Worm (Caenorhabditis elegans) whole organism, L1 larva: Measurements from ENCODE around the gene tbx-7.

Source experiments
- C04F5.9 ChIP-seq: sonication (generic microtip); optimal IDR thresholded peaks from 2 replicates; lab custom pipeline; 2016; ENCODE audit warnings: missing genetic modification characterization, missing compliant biosample characterization
- C34B4.2 ChIP-seq: sonication (generic microtip); optimal IDR thresholded peaks from 2 replicates; lab custom pipeline; 2017; ENCODE audit warnings: mild to moderate bottlenecking, missing genetic modification characterization, missing compliant biosample characterization
- F16B12.6 ChIP-seq: fragments of 150-350 bp; optimal IDR thresholded peaks from 2 replicates; lab custom pipeline; 2014; ENCODE audit warnings: missing biosample characterization, missing genetic modification characterization
- Y116A8C.19 ChIP-seq: sonication (generic microtip); optimal IDR thresholded peaks from 2 replicates; lab custom pipeline; 2016; ENCODE audit warnings: missing compliant biosample characterization, missing genetic modification characterization, borderline replicate concordance
- ceh-63 ChIP-seq: fragments of 200-800 bp; sonication (Bioruptor generic); optimal IDR thresholded peaks from 2 replicates; lab custom pipeline; 2018; ENCODE audit warnings: mild to moderate bottlenecking, missing genetic modification characterization, missing compliant biosample characterization
- ceh-8 ChIP-seq: fragments of 200-800 bp; sonication (Bioruptor generic); optimal IDR thresholded peaks from 2 replicates; lab custom pipeline; 2018; ENCODE audit warnings: mild to moderate bottlenecking, missing genetic modification characterization, moderate library complexity, missing compliant biosample characterization
- ceh-82 ChIP-seq, 3 experiments: fragments of 150-350 bp in 1 of 3; sonication (generic microtip) in 2 of 3; optimal IDR thresholded peaks; 2 replicates each; lab custom pipeline; 2014 to 2017; ENCODE audit warnings: missing biosample characterization in 3 of 3, missing genetic modification characterization in 3 of 3
- dsc-1 ChIP-seq: sonication (generic microtip); optimal IDR thresholded peaks from 2 replicates; lab custom pipeline; 2016; ENCODE audit warnings: mild to moderate bottlenecking, missing genetic modification characterization, missing compliant biosample characterization
- efl-1 ChIP-seq, 4 experiments: fragments of 150-350 bp; optimal IDR thresholded peaks in 3 of 4; peaks in 1 of 4; 1 replicate in 1 of 4; 2 replicates in 3 of 4; lab custom pipeline; 2014; ENCODE audit warnings: missing biosample characterization in 2 of 4, missing genetic modification characterization in 2 of 4, missing genetic modification reagents in 2 of 4
- efl-3 ChIP-seq: fragments of 200-800 bp; sonication (Bioruptor generic); optimal IDR thresholded peaks from 2 replicates; lab custom pipeline; 2018; ENCODE audit warnings: mild to moderate bottlenecking, missing genetic modification characterization, missing compliant biosample characterization
- elt-3 ChIP-seq, 6 experiments: fragments of 150-350 bp in 1 of 6; sonication (generic microtip); optimal IDR thresholded peaks; 2 replicates each; lab custom pipeline; 2017 to 2018; ENCODE audit warnings: missing biosample characterization in 6 of 6, missing genetic modification characterization in 6 of 6, inconsistent platforms in 1 of 6
- ets-5 ChIP-seq: fragments of 200-800 bp; sonication (Bioruptor generic); IDR thresholded peaks from 2 replicates; pipeline ENCODE4 v1.3.6; 2022; ENCODE audit warnings: missing genetic modification characterization, missing compliant biosample characterization
- grh-1 ChIP-seq: fragments of 200-800 bp; sonication (Bioruptor generic); IDR thresholded peaks from 2 replicates; pipeline ENCODE4 v1.3.6; 2022; ENCODE audit warnings: missing genetic modification reagents, missing genetic modification characterization, missing compliant biosample characterization
- hlh-17 ChIP-seq: fragments of 200-800 bp; sonication (Bioruptor generic); optimal IDR thresholded peaks from 2 replicates; lab custom pipeline; 2018; ENCODE audit warnings: missing genetic modification characterization, mild to moderate bottlenecking, missing compliant biosample characterization, moderate library complexity, borderline replicate concordance
- irx-1 ChIP-seq: sonication (generic microtip); optimal IDR thresholded peaks from 2 replicates; lab custom pipeline; 2016; ENCODE audit warnings: missing genetic modification characterization, missing compliant biosample characterization
- isw-1 ChIP-seq: fragments of 200-800 bp; sonication (Bioruptor generic); IDR thresholded peaks from 2 replicates; pipeline ENCODE4 v1.3.6; 2022; ENCODE audit warnings: missing genetic modification characterization, missing compliant biosample characterization
- lin-13 ChIP-seq: fragments of 150-350 bp; optimal IDR thresholded peaks from 2 replicates; lab custom pipeline; 2014; ENCODE audit warnings: missing biosample characterization, missing genetic modification reagents, missing genetic modification characterization
- lin-14 ChIP-seq: fragments of 200-800 bp; sonication (Bioruptor generic); optimal IDR thresholded peaks from 2 replicates; lab custom pipeline; 2018; ENCODE audit warnings: mild to moderate bottlenecking, missing genetic modification characterization, moderate library complexity, missing compliant biosample characterization
- lin-39 ChIP-seq: fragments of 150-350 bp; optimal IDR thresholded peaks from 2 replicates; lab custom pipeline; 2014; ENCODE audit warnings: missing biosample characterization, missing genetic modification reagents, missing genetic modification characterization
- lir-3 ChIP-seq: sonication (generic microtip); optimal IDR thresholded peaks from 2 replicates; lab custom pipeline; 2016; ENCODE audit warnings: mild to moderate bottlenecking, missing genetic modification characterization, moderate library complexity, missing compliant biosample characterization; ENCODE audit not compliant: poor library complexity
- mdl-1 ChIP-seq, 2 experiments: fragments of 150-350 bp; optimal IDR thresholded peaks; 2 replicates each; lab custom pipeline; 2014 to 2017; ENCODE audit warnings: missing biosample characterization in 2 of 2, missing genetic modification characterization in 2 of 2, inconsistent platforms in 1 of 2
- mef-2 ChIP-seq: fragments of 150-350 bp; optimal IDR thresholded peaks from 2 replicates; lab custom pipeline; 2014; ENCODE audit warnings: missing biosample characterization, missing genetic modification characterization
- nhr-12 ChIP-seq: sonication (generic microtip); optimal IDR thresholded peaks from 2 replicates; lab custom pipeline; 2017; ENCODE audit warnings: missing biosample characterization, missing genetic modification characterization
- nhr-20 ChIP-seq: sonication (generic microtip); optimal IDR thresholded peaks from 2 replicates; lab custom pipeline; 2016; ENCODE audit warnings: mild to moderate bottlenecking, missing genetic modification characterization, missing compliant biosample characterization
- nhr-28 ChIP-seq: fragments of 150-350 bp; optimal IDR thresholded peaks from 2 replicates; lab custom pipeline; 2014; ENCODE audit warnings: missing biosample characterization, missing genetic modification characterization
- nhr-47 ChIP-seq: sonication (generic microtip); optimal IDR thresholded peaks from 2 replicates; lab custom pipeline; 2016; ENCODE audit warnings: mild to moderate bottlenecking, missing genetic modification characterization, moderate library complexity, missing compliant biosample characterization
- nhr-85 ChIP-seq: sonication (generic microtip); peaks from one replicate; lab custom pipeline; 2016; ENCODE audit warnings: missing genetic modification characterization, inconsistent platforms, missing compliant biosample characterization
- pag-3 ChIP-seq: sonication (generic microtip); optimal IDR thresholded peaks from 2 replicates; lab custom pipeline; 2017; ENCODE audit warnings: missing genetic modification characterization, mild to moderate bottlenecking, missing compliant biosample characterization, antibody characterized with exemption, borderline replicate concordance; ENCODE audit not compliant: insufficient read depth
- pqm-1 ChIP-seq: sonication (generic microtip); optimal IDR thresholded peaks from 3 replicates; lab custom pipeline; 2017; ENCODE audit warnings: missing biosample characterization, missing genetic modification characterization
- rnt-1 ChIP-seq: sonication (generic microtip); optimal IDR thresholded peaks from 2 replicates; lab custom pipeline; 2016; ENCODE audit warnings: mild to moderate bottlenecking, missing genetic modification characterization, moderate library complexity, missing compliant biosample characterization
- skn-1 ChIP-seq: fragments of 150-350 bp; optimal IDR thresholded peaks from 2 replicates; lab custom pipeline; 2014; ENCODE audit warnings: missing biosample characterization, missing genetic modification characterization
- snu-23 ChIP-seq: sonication (generic microtip); optimal IDR thresholded peaks from 2 replicates; lab custom pipeline; 2016; ENCODE audit warnings: missing genetic modification characterization, missing compliant biosample characterization
- sox-4 ChIP-seq: sonication (generic microtip); optimal IDR thresholded peaks from 2 replicates; lab custom pipeline; 2016; ENCODE audit warnings: missing genetic modification characterization, missing compliant biosample characterization
- sptf-1 ChIP-seq: fragments of 150-350 bp; optimal IDR thresholded peaks from 2 replicates; lab custom pipeline; 2014; ENCODE audit warnings: missing biosample characterization, missing genetic modification characterization
- sup-37 ChIP-seq: fragments of 200-800 bp; sonication (Bioruptor generic); optimal IDR thresholded peaks from 2 replicates; lab custom pipeline; 2018; ENCODE audit warnings: mild to moderate bottlenecking, missing genetic modification characterization, missing compliant biosample characterization
- tbx-2 ChIP-seq: sonication (generic microtip); optimal IDR thresholded peaks from 2 replicates; lab custom pipeline; 2016; ENCODE audit warnings: missing genetic modification characterization, missing compliant biosample characterization
- unc-130 ChIP-seq: fragments of 150-350 bp; optimal IDR thresholded peaks from 2 replicates; lab custom pipeline; 2017; ENCODE audit warnings: missing biosample characterization, missing genetic modification characterization, inconsistent platforms
- unc-62 ChIP-seq: fragments of 150-350 bp; optimal IDR thresholded peaks from 2 replicates; lab custom pipeline; 2014; ENCODE audit warnings: missing biosample characterization, missing genetic modification reagents, missing genetic modification characterization
- xbp-1 ChIP-seq: sonication (generic microtip); optimal IDR thresholded peaks from 2 replicates; lab custom pipeline; 2016; ENCODE audit warnings: missing genetic modification characterization, missing compliant biosample characterization
- zip-4 ChIP-seq: fragments of 200-800 bp; sonication (Bioruptor generic); optimal IDR thresholded peaks from 2 replicates; lab custom pipeline; 2018; ENCODE audit warnings: mild to moderate bottlenecking, missing genetic modification characterization, moderate library complexity, missing compliant biosample characterization

The tbx-7 gene

DNA sequence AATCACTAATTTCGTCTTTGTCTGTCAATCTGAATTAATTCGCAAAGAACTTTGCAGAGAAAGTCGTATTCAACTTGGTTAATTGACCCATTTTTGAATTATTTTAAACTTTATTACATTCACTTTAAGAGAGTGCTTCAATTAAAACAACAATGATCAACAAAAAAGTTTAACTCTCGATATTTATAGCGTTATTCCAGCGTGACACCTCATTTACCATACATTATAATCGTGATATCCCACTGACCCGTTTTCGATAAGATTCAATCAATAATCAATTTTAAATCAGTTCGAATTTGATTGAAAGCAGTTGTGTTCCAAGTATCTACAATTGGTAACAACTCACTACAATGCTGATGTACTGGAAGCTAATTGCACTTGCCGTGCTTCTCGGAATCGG is 28.4 kb upstream of the tbx-7 start, which contains the start of gene clc-10:
TSS of gene clc-10 (plus strand) at position 301 of the 400 bp plus-strand sequence.
- TF ChIP-seq grh-1: no peak

DNA sequence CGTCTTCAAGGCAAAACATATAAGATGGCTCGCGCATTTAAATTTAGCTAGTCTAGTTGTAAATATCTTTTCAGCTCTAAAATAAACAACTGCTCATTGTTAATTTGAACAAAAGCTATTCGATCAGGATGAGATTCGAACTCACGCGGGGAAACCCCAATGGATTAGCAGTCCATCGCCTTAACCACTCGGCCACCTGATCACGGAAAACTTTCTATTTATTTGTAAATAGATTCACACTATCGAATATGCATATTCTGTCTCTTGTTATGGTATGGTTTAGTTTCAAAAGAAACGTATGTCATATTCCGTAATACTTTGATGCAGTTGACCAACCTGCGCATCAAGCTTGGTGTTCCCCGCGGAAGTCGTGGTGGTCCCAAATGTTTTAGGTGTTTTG is 27.8 kb upstream of the tbx-7 start:
- TF ChIP-seq zip-4 (GFP tag; lab: Kevin White, UChicago): no peak
- TF ChIP-seq grh-1: no peak
- no peak for TF ChIP-seq pag-3 (tag; lab: Kevin White, UChicago)
- no peak for TF ChIP-seq F16B12.6
- no peak for TF ChIP-seq isw-1 (GFP tag; lab: Robert Waterston, UW)
- TF ChIP-seq lin-39 (tag; lab: Kevin White, UChicago): no peak
- no peak for TF ChIP-seq unc-62 (GFP tag; lab: Kevin White, UChicago)
- no peak for TF ChIP-seq lin-14 (GFP tag; lab: Kevin White, UChicago)
- TF ChIP-seq C34B4.2 (tag; lab: Kevin White, UChicago): no peak
- no peak for TF ChIP-seq lin-13 (GFP tag; lab: Kevin White, UChicago)
- no peak for TF ChIP-seq mdl-1 (tag; optimal IDR thresholded peaks at IDR 0.05; lab: Kevin White, UChicago)

DNA sequence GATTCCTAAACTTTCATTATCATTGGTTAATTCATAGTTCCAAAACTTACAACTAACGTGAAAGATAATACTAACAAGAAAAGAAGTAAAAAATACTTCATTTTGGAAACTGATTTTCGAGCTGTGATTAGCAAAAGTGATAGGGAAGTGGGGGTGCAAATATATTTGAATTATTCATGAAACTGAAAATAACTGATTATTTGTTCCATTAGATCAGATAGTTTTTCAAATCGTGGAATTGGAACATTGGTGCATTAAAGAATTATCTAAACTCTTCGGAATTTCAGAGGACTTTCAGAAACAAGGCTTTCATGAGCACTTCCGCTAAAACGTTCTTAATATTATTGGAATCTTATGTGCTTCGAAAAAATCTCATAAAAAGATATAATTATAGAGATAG is 27.4 kb upstream of the tbx-7 start, which contains the start of gene F40H6.5:
TSS of gene F40H6.5 (minus strand) at position 101 of the 400 bp plus-strand sequence.
- TF ChIP-seq pqm-1 (tag; lab: Kevin White, UChicago): no peak
- TF ChIP-seq nhr-85: no peak
- TF ChIP-seq snu-23 (GFP tag; lab: Kevin White, UChicago): no peak
- no peak for TF ChIP-seq C34B4.2 (tag; lab: Kevin White, UChicago)
- TF ChIP-seq unc-130 (tag; lab: Kevin White, UChicago): no peak
- TF ChIP-seq mef-2 (tag; lab: Kevin White, UChicago): no peak
- no peak for TF ChIP-seq ets-5
- TF ChIP-seq lin-39 (tag; lab: Kevin White, UChicago): no peak
- no peak for TF ChIP-seq irx-1 (tag; lab: Kevin White, UChicago)
- TF ChIP-seq nhr-20 (tag; lab: Kevin White, UChicago): no peak
- TF ChIP-seq nhr-12 (tag; lab: Kevin White, UChicago): no peak
- no peak for TF ChIP-seq skn-1 (tag; lab: Kevin White, UChicago)
- no peak for TF ChIP-seq sup-37
- no peak for TF ChIP-seq ceh-82 (tag; optimal IDR thresholded peaks at IDR 0.05; lab: Kevin White, UChicago)
- no peak for TF ChIP-seq ceh-63
- TF ChIP-seq elt-3 (tag; optimal IDR thresholded peaks at IDR 0.05; lab: Kevin White, UChicago): no peak
- TF ChIP-seq efl-1 (optimal IDR thresholded peaks at IDR 0.05; lab: Kevin White, UChicago): no peak
- TF ChIP-seq efl-1 (GFP tag; optimal IDR thresholded peaks at IDR 0.05 in 1 of 2; lab: Kevin White, UChicago): no peak

DNA sequence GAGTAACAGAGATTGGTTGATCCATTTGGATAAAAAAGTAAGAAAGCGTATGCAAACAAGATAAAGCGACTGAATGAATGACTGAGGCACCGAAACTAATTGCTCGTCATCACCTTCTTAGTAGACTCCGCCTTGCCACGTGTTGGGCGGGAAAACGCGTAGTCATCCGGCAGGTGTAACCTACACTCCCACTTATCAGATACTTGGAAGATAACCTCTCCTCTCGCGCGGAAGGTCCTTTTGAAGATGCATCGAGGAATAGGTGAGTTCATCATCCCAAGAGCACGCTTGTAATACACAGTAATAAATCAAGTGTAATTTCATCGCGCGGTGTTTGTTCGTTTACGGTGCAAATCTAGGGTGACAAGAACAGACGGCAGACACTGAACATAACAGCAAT is 18.5 kb upstream of the tbx-7 start, which contains the start of gene tbx-11:
TSS of gene tbx-11 (minus strand) at position 101 of the 400 bp plus-strand sequence.
- TF ChIP-seq efl-1 (optimal IDR thresholded peaks at IDR 0.05; lab: Kevin White, UChicago) (no peak), efl-1 (GFP tag; optimal IDR thresholded peaks at IDR 0.05 in 1 of 2; lab: Kevin White, UChicago) (peak in 1 of 2 experiments; percentile 14), lin-39 (tag; lab: Kevin White, UChicago) (no peak), hlh-17 (GFP tag; lab: Kevin White, UChicago) (no peak), lir-3 (tag; lab: Kevin White, UChicago) (no peak), C04F5.9 (tag; lab: Kevin White, UChicago) (no peak), lin-13 (GFP tag; lab: Kevin White, UChicago) (no peak), sox-4 (tag; lab: Kevin White, UChicago) (no peak), sup-37 (no peak)
- TF ChIP-seq, all 84 proteins: peak for 1

DNA sequence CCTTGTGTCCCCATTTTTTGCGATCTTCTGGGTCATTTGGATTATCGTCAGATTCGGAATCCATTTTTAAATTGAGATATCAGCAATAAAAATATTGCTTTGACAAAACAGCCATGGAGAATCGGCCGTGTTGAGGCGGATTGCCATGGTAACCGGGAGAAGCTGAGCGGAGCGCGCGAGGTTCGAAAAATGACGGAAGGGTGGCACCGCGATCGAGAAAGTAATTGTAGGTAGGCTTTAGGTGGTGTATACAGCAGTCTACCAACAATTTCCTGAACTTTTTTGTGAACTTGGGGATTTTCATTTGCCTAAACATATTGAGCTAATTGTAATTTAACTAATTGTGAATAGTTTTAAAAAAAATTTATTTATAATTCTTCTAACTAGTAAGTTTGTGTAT is 11.0 kb upstream of the tbx-7 start, which contains the start of gene ift-139:
TSS of gene ift-139 (minus strand) at position 101 of the 400 bp plus-strand sequence.
- TF ChIP-seq nhr-12 (tag; lab: Kevin White, UChicago) (no peak), zip-4 (GFP tag; lab: Kevin White, UChicago) (no peak), efl-3 (GFP tag; lab: Kevin White, UChicago) (no peak), xbp-1 (tag; lab: Kevin White, UChicago) (no peak), nhr-20 (tag; lab: Kevin White, UChicago) (no peak), ceh-8 (GFP tag; lab: Kevin White, UChicago) (no peak), dsc-1 (tag; lab: Kevin White, UChicago) (no peak), rnt-1 (tag; lab: Kevin White, UChicago) (no peak), nhr-28 (no peak), tbx-2 (tag; lab: Kevin White, UChicago) (no peak), sptf-1 (tag; lab: Kevin White, UChicago) (no peak), Y116A8C.19 (tag; lab: Kevin White, UChicago) (no peak), elt-3 (tag; optimal IDR thresholded peaks at IDR 0.05; lab: Kevin White, UChicago) (no peak), lir-3 (tag; lab: Kevin White, UChicago) (no peak), nhr-47 (tag; lab: Kevin White, UChicago) (no peak), lin-14 (GFP tag; lab: Kevin White, UChicago) (no peak)
